Worm (Caenorhabditis elegans) whole organism, late embryonic: ENCODE measurements around the gene F52G3.1.

ENCODE experiments used
- C08G9.2 ChIP-seq: sonication (generic microtip); optimal IDR thresholded peaks from 2 replicates; lab custom pipeline; 2016; ENCODE audit warnings: mild to moderate bottlenecking, missing genetic modification characterization, moderate library complexity, missing compliant biosample characterization
- F13H6.1 ChIP-seq: sonication (generic microtip); optimal IDR thresholded peaks from 2 replicates; lab custom pipeline; 2016; ENCODE audit warnings: missing genetic modification characterization, missing compliant biosample characterization
- K09A11.1 ChIP-seq: sonication (generic microtip); optimal IDR thresholded peaks from 2 replicates; lab custom pipeline; 2017; ENCODE audit warnings: antibody characterized with exemption, mild to moderate bottlenecking, missing genetic modification characterization, missing compliant biosample characterization; ENCODE audit not compliant: insufficient read depth
- T23F11.4 ChIP-seq: fragments of 200-800 bp; sonication (Bioruptor generic); optimal IDR thresholded peaks from 2 replicates; lab custom pipeline; 2018; ENCODE audit warnings: mild to moderate bottlenecking, missing genetic modification characterization, missing compliant biosample characterization
- Y22D7AL.16 ChIP-seq: sonication (generic microtip); optimal IDR thresholded peaks from 2 replicates; lab custom pipeline; 2016; ENCODE audit warnings: missing genetic modification characterization, missing compliant biosample characterization
- ahr-1 ChIP-seq: sonication (generic microtip); optimal IDR thresholded peaks from 2 replicates; lab custom pipeline; 2016; ENCODE audit warnings: missing genetic modification characterization, missing compliant biosample characterization
- ceh-14 ChIP-seq: sonication (generic microtip); optimal IDR thresholded peaks from 2 replicates; lab custom pipeline; 2016; ENCODE audit warnings: missing genotype, missing genetic modification characterization, missing compliant biosample characterization
- ceh-18 ChIP-seq: sonication (generic microtip); optimal IDR thresholded peaks from 2 replicates; lab custom pipeline; 2016; ENCODE audit warnings: missing genetic modification characterization, missing compliant biosample characterization
- ceh-22 ChIP-seq: sonication (generic microtip); optimal IDR thresholded peaks from 2 replicates; lab custom pipeline; 2017; ENCODE audit warnings: missing biosample characterization, missing genetic modification characterization
- ceh-30 ChIP-seq: fragments of 150-350 bp; optimal IDR thresholded peaks from 2 replicates; lab custom pipeline; 2014; ENCODE audit warnings: missing biosample characterization, missing genetic modification characterization
- ceh-31 ChIP-seq: sonication (generic microtip); optimal IDR thresholded peaks from 2 replicates; lab custom pipeline; 2016; ENCODE audit warnings: missing genetic modification characterization, missing compliant biosample characterization
- ceh-34 ChIP-seq: sonication (generic microtip); optimal IDR thresholded peaks from 2 replicates; lab custom pipeline; 2016; ENCODE audit warnings: mild to moderate bottlenecking, missing genetic modification characterization, missing compliant biosample characterization
- ceh-45 ChIP-seq: fragments of 200-800 bp; sonication (Bioruptor generic); IDR thresholded peaks from 2 replicates; pipeline ENCODE4 v1.3.6; 2022; ENCODE audit warnings: missing genetic modification reagents, missing genetic modification characterization, missing compliant biosample characterization
- ceh-48 ChIP-seq: sonication (generic microtip); optimal IDR thresholded peaks from 2 replicates; lab custom pipeline; 2016; ENCODE audit warnings: missing genetic modification characterization, inconsistent platforms, missing compliant biosample characterization
- ceh-6 ChIP-seq: fragments of 200-800 bp; sonication (Bioruptor generic); optimal IDR thresholded peaks from 2 replicates; lab custom pipeline; 2018; ENCODE audit warnings: mild to moderate bottlenecking, missing genetic modification characterization, missing compliant biosample characterization
- ceh-9 ChIP-seq: sonication (generic microtip); optimal IDR thresholded peaks from 2 replicates; lab custom pipeline; 2016; ENCODE audit warnings: mild to moderate bottlenecking, missing genetic modification characterization, inconsistent platforms, missing compliant biosample characterization
- dmd-4 ChIP-seq: sonication (generic microtip); optimal IDR thresholded peaks from 2 replicates; lab custom pipeline; 2016; ENCODE audit warnings: borderline replicate concordance, missing genetic modification characterization, missing compliant biosample characterization
- elt-2 ChIP-seq: sonication (generic microtip); optimal IDR thresholded peaks from 2 replicates; lab custom pipeline; 2016; ENCODE audit warnings: missing genetic modification reagents, missing genetic modification characterization, missing compliant biosample characterization
- elt-4 ChIP-seq: sonication (generic microtip); optimal IDR thresholded peaks from 2 replicates; lab custom pipeline; 2016; ENCODE audit warnings: missing genetic modification characterization, missing compliant biosample characterization
- ets-4 ChIP-seq: sonication (generic microtip); optimal IDR thresholded peaks from 2 replicates; lab custom pipeline; 2016; ENCODE audit warnings: missing genetic modification characterization, missing compliant biosample characterization
- fax-1 ChIP-seq: sonication (generic microtip); optimal IDR thresholded peaks from 2 replicates; lab custom pipeline; 2016; ENCODE audit warnings: missing genotype, missing genetic modification characterization, missing compliant biosample characterization
- gmeb-2 ChIP-seq: sonication (generic microtip); optimal IDR thresholded peaks from 2 replicates; lab custom pipeline; 2016; ENCODE audit warnings: missing genetic modification characterization, inconsistent platforms, missing compliant biosample characterization
- hlh-13 ChIP-seq: fragments of 200-800 bp; sonication (Bioruptor generic); optimal IDR thresholded peaks from 2 replicates; lab custom pipeline; 2018; ENCODE audit warnings: mild to moderate bottlenecking, missing genetic modification characterization, missing compliant biosample characterization
- hlh-15 ChIP-seq: sonication (generic microtip); optimal IDR thresholded peaks from 2 replicates; lab custom pipeline; 2016; ENCODE audit warnings: missing genetic modification characterization, missing compliant biosample characterization
- hlh-30 ChIP-seq: sonication (generic microtip); optimal IDR thresholded peaks from 2 replicates; lab custom pipeline; 2017; ENCODE audit warnings: antibody characterized with exemption, missing genetic modification characterization, missing compliant biosample characterization; ENCODE audit not compliant: insufficient read depth
- hlh-6 ChIP-seq: sonication (generic microtip); optimal IDR thresholded peaks from 2 replicates; lab custom pipeline; 2016; ENCODE audit warnings: missing genotype, missing genetic modification characterization, missing compliant biosample characterization
- hlh-8 ChIP-seq: sonication (generic microtip); optimal IDR thresholded peaks from 2 replicates; lab custom pipeline; 2016; ENCODE audit warnings: missing genotype, missing genetic modification characterization, missing compliant biosample characterization
- lim-6 ChIP-seq: sonication (generic microtip); optimal IDR thresholded peaks from 2 replicates; lab custom pipeline; 2016; ENCODE audit warnings: missing genetic modification characterization, missing compliant biosample characterization
- madf-2 ChIP-seq: sonication (generic microtip); optimal IDR thresholded peaks from 2 replicates; lab custom pipeline; 2017; ENCODE audit warnings: missing genetic modification characterization, missing compliant biosample characterization
- mec-3 ChIP-seq: sonication (generic microtip); optimal IDR thresholded peaks from 2 replicates; lab custom pipeline; 2016; ENCODE audit warnings: borderline replicate concordance, missing genetic modification characterization, missing compliant biosample characterization
- nhr-11 ChIP-seq: fragments of 150-350 bp; optimal IDR thresholded peaks from 2 replicates; lab custom pipeline; 2014; ENCODE audit warnings: missing biosample characterization, missing genetic modification characterization
- npax-4 ChIP-seq: sonication (generic microtip); optimal IDR thresholded peaks from 2 replicates; lab custom pipeline; 2016; ENCODE audit warnings: missing genetic modification characterization, missing compliant biosample characterization
- odd-2 ChIP-seq: sonication (generic microtip); optimal IDR thresholded peaks from 2 replicates; lab custom pipeline; 2017; ENCODE audit warnings: antibody characterized with exemption, mild to moderate bottlenecking, missing genetic modification characterization, missing compliant biosample characterization
- pag-3 ChIP-seq: sonication (generic microtip); optimal IDR thresholded peaks from 2 replicates; lab custom pipeline; 2016; ENCODE audit warnings: missing compliant biosample characterization, missing genetic modification characterization, borderline replicate concordance
- pat-9 ChIP-seq: fragments of 200-800 bp; sonication (Bioruptor generic); optimal IDR thresholded peaks from 2 replicates; lab custom pipeline; 2018; ENCODE audit warnings: mild to moderate bottlenecking, missing genetic modification characterization, moderate library complexity, missing compliant biosample characterization
- pax-1 ChIP-seq: fragments of 150-350 bp; optimal IDR thresholded peaks from 2 replicates; lab custom pipeline; 2014; ENCODE audit warnings: missing biosample characterization, missing genetic modification characterization
- pha-4 ChIP-seq: fragments of 150-350 bp; optimal IDR thresholded peaks from 2 replicates; lab custom pipeline; 2018; ENCODE audit warnings: missing biosample characterization, missing genetic modification reagents, missing genetic modification characterization
- pros-1 ChIP-seq: fragments of 150-350 bp; optimal IDR thresholded peaks from 2 replicates; lab custom pipeline; 2014; ENCODE audit warnings: missing biosample characterization, missing genetic modification reagents, missing genetic modification characterization
- ref-2 ChIP-seq: sonication (generic microtip); optimal IDR thresholded peaks from 2 replicates; lab custom pipeline; 2016; ENCODE audit warnings: missing genetic modification characterization, missing compliant biosample characterization
- rnt-1 ChIP-seq: sonication (generic microtip); optimal IDR thresholded peaks from 2 replicates; lab custom pipeline; 2016; ENCODE audit warnings: missing genetic modification characterization, missing compliant biosample characterization
- sox-2 ChIP-seq: fragments of 200-800 bp; sonication (Bioruptor generic); IDR thresholded peaks from 2 replicates; pipeline ENCODE4 v1.3.6; 2022; ENCODE audit warnings: missing genetic modification reagents, missing genetic modification characterization, missing compliant biosample characterization
- syd-9 ChIP-seq: sonication (generic microtip); optimal IDR thresholded peaks from 2 replicates; lab custom pipeline; 2016; ENCODE audit warnings: mild to moderate bottlenecking, missing genetic modification characterization, moderate library complexity, missing compliant biosample characterization
- tbx-2 ChIP-seq: sonication (generic microtip); optimal IDR thresholded peaks from 2 replicates; lab custom pipeline; 2016; ENCODE audit warnings: missing genetic modification characterization, missing compliant biosample characterization
- tbx-7 ChIP-seq: sonication (generic microtip); optimal IDR thresholded peaks from 2 replicates; lab custom pipeline; 2016; ENCODE audit warnings: missing genotype, missing genetic modification characterization, missing compliant biosample characterization
- ttx-3 ChIP-seq: sonication (generic microtip); optimal IDR thresholded peaks from 2 replicates; lab custom pipeline; 2016; ENCODE audit warnings: missing genetic modification reagents, missing genetic modification characterization, missing compliant biosample characterization
- unc-3 ChIP-seq, 2 experiments: fragments of 200-800 bp in 1 of 2; sonication (Bioruptor generic) in 1 of 2; sonication (generic microtip) in 1 of 2; conservative IDR thresholded peaks in 1 of 2; optimal IDR thresholded peaks in 1 of 2; 2 replicates each; pipeline versions ENCODE4 v1.3.6 to Lab custom; 2016 to 2022; ENCODE audit warnings: missing compliant biosample characterization in 2 of 2, missing genetic modification characterization in 2 of 2, missing genetic modification reagents in 1 of 2
- unc-42 ChIP-seq: sonication (generic microtip); optimal IDR thresholded peaks from 2 replicates; lab custom pipeline; 2016; ENCODE audit warnings: missing genotype, missing genetic modification characterization, missing compliant biosample characterization
- unc-86 ChIP-seq: sonication (generic microtip); optimal IDR thresholded peaks from 2 replicates; lab custom pipeline; 2016; ENCODE audit warnings: missing genetic modification characterization, missing compliant biosample characterization
- zip-5 ChIP-seq: sonication (generic microtip); optimal IDR thresholded peaks from 2 replicates; lab custom pipeline; 2016; ENCODE audit warnings: missing genetic modification characterization, missing compliant biosample characterization
- ztf-16 ChIP-seq: sonication (generic microtip); optimal IDR thresholded peaks from 2 replicates; lab custom pipeline; 2017; ENCODE audit warnings: missing genetic modification characterization, missing compliant biosample characterization

The F52G3.1 gene

ce11 chrX:16960346-16960745 is 3.3 kb upstream of the F52G3.1 start:
- peak; percentile 65 for TF ChIP-seq unc-42 (tag; lab: Kevin White, UChicago)
- TF ChIP-seq ahr-1 (tag; lab: Kevin White, UChicago), result no peak
- TF ChIP-seq ceh-34 (tag; lab: Kevin White, UChicago), result no peak

- peak; percentile 33 for TF ChIP-seq hlh-8 (tag; lab: Kevin White, UChicago)
- no peak for TF ChIP-seq pag-3
- peak; percentile 17 for TF ChIP-seq ztf-16 (tag; lab: Kevin White, UChicago)
- TF ChIP-seq sox-2 (GFP tag; lab: Robert Waterston, UW), result 0 out of 2 replicates have a peak, but pooled peaks have one; percentile 5
- peak; percentile 90 for TF ChIP-seq tbx-2 (tag; lab: Kevin White, UChicago)
- no peak for TF ChIP-seq zip-5 (tag; lab: Kevin White, UChicago)
- peak; percentile 59 for TF ChIP-seq T23F11.4 (GFP tag; lab: Kevin White, UChicago)
- TF ChIP-seq mec-3 (tag; lab: Kevin White, UChicago), result no peak
- peak; percentile 67 for TF ChIP-seq unc-42 (tag; lab: Kevin White, UChicago)
- TF ChIP-seq ets-4 (tag; lab: Kevin White, UChicago), result no peak
- no peak for TF ChIP-seq fax-1 (tag; lab: Kevin White, UChicago)
- TF ChIP-seq hlh-15 (tag; lab: Kevin White, UChicago), result no peak
- TF ChIP-seq hlh-6, result no peak
- no peak for TF ChIP-seq ceh-30 (tag; lab: Kevin White, UChicago)
- TF ChIP-seq ceh-18 (tag; lab: Kevin White, UChicago), result peak; percentile 86
- TF ChIP-seq ceh-34 (tag; lab: Kevin White, UChicago), result peak; percentile 87
- no peak for TF ChIP-seq pha-4 (tag; lab: Kevin White, UChicago)
- TF ChIP-seq tbx-7 (tag; lab: Kevin White, UChicago), result no peak
- no peak for TF ChIP-seq nhr-11 (tag; lab: Kevin White, UChicago)
- peak; percentile 66 for TF ChIP-seq pros-1
- TF ChIP-seq hlh-30 (tag; lab: Kevin White, UChicago), result peak; percentile 87
- peak; percentile 66 for TF ChIP-seq ceh-22 (tag; lab: Kevin White, UChicago)
- TF ChIP-seq elt-4 (tag; lab: Kevin White, UChicago), result no peak
- no peak for TF ChIP-seq lim-6 (tag; lab: Kevin White, UChicago)
- no peak for TF ChIP-seq odd-2 (tag; lab: Kevin White, UChicago)
- TF ChIP-seq ttx-3 (tag; lab: Kevin White, UChicago), result no peak
- TF ChIP-seq ahr-1 (tag; lab: Kevin White, UChicago), result no peak
- peak; percentile 82 for TF ChIP-seq rnt-1
- peak; percentile 68 for TF ChIP-seq syd-9 (tag; lab: Kevin White, UChicago)
- TF ChIP-seq unc-86 (tag; lab: Kevin White, UChicago), result no peak
- peak; percentile 28 for TF ChIP-seq ceh-14
- no peak for TF ChIP-seq unc-3 (GFP tag; conservative IDR thresholded peaks at IDR 0.05; lab: Robert Waterston, UW)
- TF ChIP-seq unc-3 (tag; optimal IDR thresholded peaks at IDR 0.05; lab: Kevin White, UChicago), result peak; percentile 50
- TF ChIP-seq ceh-31, result peak; percentile 88
- no peak for TF ChIP-seq ceh-45 (GFP tag; lab: Robert Waterston, UW)
- TF ChIP-seq ceh-6 (GFP tag; lab: Kevin White, UChicago), result peak; percentile 35
- TF ChIP-seq F13H6.1 (tag; lab: Kevin White, UChicago), result peak; percentile 50
- TF ChIP-seq dmd-4 (tag; lab: Kevin White, UChicago), result no peak
- TF ChIP-seq ceh-9 (tag; lab: Kevin White, UChicago), result no peak
- peak; percentile 91 for TF ChIP-seq ceh-48
- no peak for TF ChIP-seq Y22D7AL.16
- no peak for TF ChIP-seq pat-9 (tag; lab: Kevin White, UChicago)
- peak; percentile 51 for TF ChIP-seq madf-2 (tag; lab: Kevin White, UChicago)
- no peak for TF ChIP-seq pax-1 (tag; lab: Kevin White, UChicago)
- peak; percentile 17 for TF ChIP-seq gmeb-2 (tag; lab: Kevin White, UChicago)
- TF ChIP-seq npax-4, result no peak
- TF ChIP-seq hlh-13, result no peak
- peak; percentile 35 for TF ChIP-seq C08G9.2 (tag; lab: Kevin White, UChicago)
- TF ChIP-seq ref-2, result peak; percentile 94
- no peak for TF ChIP-seq K09A11.1 (tag; lab: Kevin White, UChicago)
- peak; percentile 49 for TF ChIP-seq elt-2 (tag; lab: Kevin White, UChicago)
Measured at ce11 chrX:16961387-16961786, 2.3 kb upstream of the F52G3.1 start.
